Fruit fly (Drosophila melanogaster): ENCODE data around the gene CG9981.

The CG9981 gene

DNA sequence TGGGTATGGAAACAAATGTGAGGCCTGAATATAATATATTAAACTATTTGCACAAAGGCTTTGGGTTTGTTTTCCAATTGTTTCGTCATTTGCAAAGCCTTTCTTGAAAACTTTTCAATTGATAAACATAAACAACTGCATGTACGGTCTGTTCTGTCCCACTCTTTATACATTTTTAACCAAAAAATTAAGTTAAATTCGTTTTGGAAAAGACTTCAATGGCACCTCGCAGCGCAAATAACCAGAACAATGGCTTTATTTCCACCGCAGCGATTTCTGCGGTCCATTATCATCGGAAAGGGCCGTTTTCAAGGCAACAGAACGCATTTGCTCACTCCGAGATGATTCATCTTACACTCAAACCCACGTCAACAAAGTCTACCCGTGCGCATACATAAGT is 16.0 kb upstream of the CG9981 start:
- TF ChIP-seq CTCF (optimal IDR thresholded peaks at IDR 0.05) (no peak), CG8478 (optimal IDR thresholded peaks at IDR 0.05) (no peak)

DNA sequence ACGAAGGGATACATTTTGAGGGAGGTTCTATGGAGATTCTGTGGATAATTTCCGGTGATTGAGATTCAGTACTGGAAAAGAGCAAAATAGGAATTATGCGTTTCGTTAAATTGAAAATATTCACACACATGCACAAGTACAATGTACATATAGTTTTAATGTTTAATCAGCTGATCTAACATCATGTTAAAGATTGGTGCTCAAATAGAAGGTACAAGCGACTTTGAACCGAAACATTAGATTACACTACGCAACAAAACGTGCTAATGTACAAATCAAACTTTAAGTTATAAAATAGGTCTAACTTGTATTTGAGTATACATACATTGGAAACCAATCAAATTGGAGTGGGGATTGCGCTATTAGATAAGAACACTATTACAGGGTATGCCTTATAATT is 15.1 kb upstream of the CG9981 start:
- TF ChIP-seq CTCF (optimal IDR thresholded peaks at IDR 0.05) (no peak), CG8478 (optimal IDR thresholded peaks at IDR 0.05) (no peak)

DNA sequence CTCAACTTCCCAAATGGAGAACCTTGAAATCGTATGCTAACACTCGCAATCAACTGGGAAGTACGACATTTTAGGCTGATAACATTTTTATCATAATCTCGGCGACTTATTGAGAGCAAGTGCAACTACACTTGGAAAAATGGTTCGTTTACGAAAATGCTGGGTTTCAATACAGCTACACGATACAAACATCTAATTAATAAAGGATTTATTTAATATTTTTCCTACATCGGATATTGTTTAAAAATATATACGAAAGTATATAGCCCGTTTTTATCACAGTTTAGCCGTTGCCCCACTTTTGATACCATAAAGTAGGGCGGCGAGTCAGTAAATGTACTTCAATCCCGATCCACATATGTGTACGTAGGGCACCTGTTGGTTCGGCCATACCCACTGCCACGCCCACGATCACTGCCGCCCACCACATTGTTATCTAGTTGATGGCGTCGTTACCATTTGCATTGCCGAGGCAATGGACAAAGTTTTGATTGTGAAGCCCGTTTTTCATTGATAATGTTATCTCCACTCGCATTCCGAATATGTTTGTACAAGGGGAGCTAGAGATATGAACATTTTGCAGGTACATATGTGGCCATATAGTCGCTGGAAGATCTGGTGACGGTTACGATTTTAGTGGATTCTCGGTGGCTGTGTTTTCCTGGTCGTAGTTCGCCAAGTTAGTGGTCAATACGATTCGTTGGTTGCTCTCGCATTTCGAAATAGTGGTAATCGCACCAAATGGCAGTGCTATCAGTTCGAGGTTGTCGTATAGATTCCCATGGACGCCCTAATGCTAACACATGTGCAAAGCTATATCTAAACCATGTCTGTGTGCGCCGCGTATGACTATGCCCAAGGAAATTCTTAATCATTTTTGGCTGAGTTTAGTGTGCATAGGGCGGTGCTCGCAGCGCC is 9.8 kb upstream of the CG9981 start, which contains the start of gene Traf-like:
Gene Traf-like, plus strand, starts transcription at position 596 of the 918 bp plus-strand sequence.
- TF ChIP-seq CG8478 (optimal IDR thresholded peaks at IDR 0.05) (no peak), CTCF (optimal IDR thresholded peaks at IDR 0.05) (no peak)

DNA sequence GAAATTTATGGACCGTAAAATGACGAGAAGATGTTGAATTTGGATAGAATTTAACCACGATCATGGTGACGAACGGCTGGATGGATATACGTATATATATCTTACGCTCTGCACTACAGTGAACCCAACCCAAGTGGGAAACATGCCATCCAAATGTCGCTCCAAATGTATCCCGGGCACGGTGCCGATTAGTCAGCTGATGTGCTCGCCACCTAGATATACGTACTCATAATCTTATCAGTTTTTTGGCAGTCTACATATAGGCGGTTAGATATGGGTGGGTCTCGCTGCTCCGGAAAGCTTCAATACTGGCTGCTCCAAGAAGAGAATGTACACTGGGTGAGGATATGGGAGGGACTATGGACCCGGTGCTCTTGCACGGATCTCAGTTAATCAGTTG is 1.2 kb upstream of the CG9981 start:
- TF ChIP-seq CTCF (optimal IDR thresholded peaks at IDR 0.05) (no peak), CG8478 (optimal IDR thresholded peaks at IDR 0.05) (no peak)

DNA sequence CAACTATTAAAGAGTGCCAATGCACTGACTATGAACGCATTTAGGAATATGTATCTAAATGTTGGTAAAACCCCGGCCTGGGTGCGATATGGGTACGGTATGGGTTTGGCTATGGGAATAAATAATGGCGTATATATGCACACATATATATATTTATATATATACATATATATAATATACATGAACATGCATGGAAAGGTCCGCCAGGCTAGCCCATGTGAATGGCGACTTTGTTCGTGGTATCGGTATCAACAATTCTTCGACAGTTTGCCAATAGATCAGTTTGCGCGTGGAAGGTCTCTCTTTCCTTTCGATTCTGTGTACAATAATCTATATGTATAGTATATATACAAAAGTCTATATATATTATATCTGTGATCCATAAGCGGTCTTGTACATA is 287 bp upstream of the CG9981 start, which contains the start of gene CG4301:
Gene CG4301, plus strand, starts transcription at position 301 of the 400 bp plus-strand sequence.
- TF ChIP-seq CTCF (optimal IDR thresholded peaks at IDR 0.05) (no peak), CG8478 (optimal IDR thresholded peaks at IDR 0.05) (no peak)

DNA sequence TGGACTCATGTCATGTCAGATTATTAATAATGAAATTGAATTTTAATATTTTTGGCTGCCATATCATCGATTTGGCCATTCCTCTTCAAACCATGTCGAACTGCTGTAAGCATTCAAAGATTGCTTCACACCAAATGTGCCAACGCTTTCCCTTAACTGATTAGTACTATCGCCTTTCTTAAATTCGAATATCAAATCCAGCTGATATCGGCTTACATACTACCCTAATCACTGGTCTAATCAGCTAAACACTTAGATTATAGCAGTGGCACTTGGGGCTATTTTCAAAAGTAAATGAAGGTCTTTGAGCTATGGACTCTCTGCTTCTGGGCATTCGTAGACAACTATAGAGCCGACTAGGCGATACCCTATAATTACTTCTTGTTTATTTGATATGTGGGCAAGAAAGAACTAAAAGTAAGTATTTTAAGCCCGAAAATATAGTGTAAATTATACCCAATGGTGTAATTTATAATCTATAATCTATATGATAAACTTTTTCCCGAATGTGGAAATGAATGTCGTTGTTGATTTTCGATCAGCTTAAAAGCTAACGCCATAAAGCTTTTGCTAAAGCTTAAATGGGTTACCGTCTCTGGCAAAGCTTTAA is 1.0 kb downstream of the CG9981 start:
- TF ChIP-seq CG8478 (optimal IDR thresholded peaks at IDR 0.05) (no peak), CTCF (optimal IDR thresholded peaks at IDR 0.05) (no peak)

DNA sequence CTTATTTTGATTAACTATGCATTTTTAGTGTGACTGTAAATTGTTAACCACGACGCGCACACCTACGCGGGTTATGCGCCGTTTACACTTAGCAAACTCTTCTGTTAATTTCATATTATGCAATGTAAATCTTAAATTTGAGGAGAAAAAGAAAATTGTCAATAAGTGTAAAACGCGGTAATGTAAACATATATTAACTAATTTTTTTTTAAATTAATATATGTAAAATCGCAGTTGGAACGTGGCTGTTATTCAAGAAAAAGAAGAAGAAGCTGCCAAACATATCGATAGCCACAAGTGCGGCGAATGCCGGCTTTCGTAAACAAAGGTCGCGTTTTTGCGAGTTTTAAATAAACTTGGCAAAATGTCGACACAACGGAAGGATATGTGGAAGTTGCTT is 13.5 kb downstream of the CG9981 start, which contains the start of the genes TH1 and mei-41:
Gene TH1, minus strand, starts transcription at position 42 of the 400 bp plus-strand sequence.
Gene mei-41, plus strand, starts transcription at position 302 of the 400 bp plus-strand sequence.
- no peak for TF ChIP-seq CG8478 (optimal IDR thresholded peaks at IDR 0.05)
- TF ChIP-seq CTCF (optimal IDR thresholded peaks at IDR 0.05): no peak

DNA sequence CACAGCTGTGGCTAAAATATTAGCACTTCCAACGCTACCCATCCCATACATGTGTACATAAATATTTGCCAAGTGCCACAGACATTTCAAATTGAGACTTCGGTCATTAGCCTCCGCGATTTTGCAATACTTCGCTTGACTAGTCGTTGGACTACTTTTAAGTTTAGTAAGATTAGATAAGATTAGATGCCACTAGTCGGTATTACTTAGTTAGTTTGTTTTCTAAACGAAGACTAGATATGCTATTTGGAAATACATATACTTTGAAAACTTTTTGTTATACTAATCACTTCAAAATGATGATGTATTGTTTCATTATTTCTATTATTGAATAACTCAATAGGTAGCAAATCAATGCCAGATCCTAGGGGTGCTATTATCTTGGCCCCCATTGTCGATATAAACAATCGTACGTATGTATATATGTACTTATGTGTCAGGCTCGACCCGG is 19.0 kb downstream of the CG9981 start:
- no peak for TF ChIP-seq CG8478 (optimal IDR thresholded peaks at IDR 0.05)
- TF ChIP-seq CTCF (optimal IDR thresholded peaks at IDR 0.05): no peak

DNA sequence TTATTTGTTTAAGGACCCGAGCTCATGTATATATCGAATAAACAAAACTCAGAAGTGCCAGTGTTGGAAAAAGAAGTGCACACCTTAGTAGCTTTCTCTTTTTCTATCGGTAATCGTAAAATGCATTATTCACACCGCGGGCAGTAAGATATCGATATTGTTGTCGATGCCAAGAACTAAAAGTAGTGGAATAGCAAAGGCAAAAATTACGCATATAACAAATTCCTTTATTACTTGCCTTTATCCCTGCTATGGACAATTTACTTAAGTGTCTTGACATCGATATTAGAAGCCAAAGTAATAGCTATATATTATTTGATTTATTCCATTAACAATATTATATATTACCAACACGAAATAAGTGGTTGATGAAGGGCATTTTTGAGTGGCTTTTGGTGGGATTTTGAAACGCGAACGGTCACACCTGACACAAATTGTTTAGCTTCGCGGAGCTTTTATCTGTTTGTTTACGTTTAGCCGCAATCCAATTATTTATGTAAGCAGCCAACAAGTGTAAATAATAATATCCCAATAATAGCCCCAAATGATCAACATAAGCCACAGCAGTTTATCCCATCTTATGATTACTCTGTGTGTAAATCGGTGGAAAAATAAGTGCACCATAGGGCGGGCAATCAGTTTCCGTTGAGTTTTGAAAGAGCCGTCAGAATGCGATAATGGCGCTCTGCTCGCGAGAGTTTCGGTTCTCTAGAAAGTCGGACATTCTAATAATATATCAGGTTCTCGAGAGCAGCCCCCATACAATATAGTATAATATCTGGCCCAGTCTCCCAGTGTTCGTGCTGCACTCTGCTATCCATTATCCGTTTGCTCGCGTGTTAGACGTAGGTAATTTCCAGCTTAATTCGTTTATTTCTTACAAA is 19.8 kb downstream of the CG9981 start, which contains the start of the genes CG9992 and CG4239:
Gene CG9992, minus strand, starts transcription at position 66 of the 884 bp plus-strand sequence.
Gene CG4239, plus strand, starts transcription at position 436 of the 884 bp plus-strand sequence.
- TF ChIP-seq CTCF (optimal IDR thresholded peaks at IDR 0.05) (no peak), CG8478 (optimal IDR thresholded peaks at IDR 0.05) (no peak)

DNA sequence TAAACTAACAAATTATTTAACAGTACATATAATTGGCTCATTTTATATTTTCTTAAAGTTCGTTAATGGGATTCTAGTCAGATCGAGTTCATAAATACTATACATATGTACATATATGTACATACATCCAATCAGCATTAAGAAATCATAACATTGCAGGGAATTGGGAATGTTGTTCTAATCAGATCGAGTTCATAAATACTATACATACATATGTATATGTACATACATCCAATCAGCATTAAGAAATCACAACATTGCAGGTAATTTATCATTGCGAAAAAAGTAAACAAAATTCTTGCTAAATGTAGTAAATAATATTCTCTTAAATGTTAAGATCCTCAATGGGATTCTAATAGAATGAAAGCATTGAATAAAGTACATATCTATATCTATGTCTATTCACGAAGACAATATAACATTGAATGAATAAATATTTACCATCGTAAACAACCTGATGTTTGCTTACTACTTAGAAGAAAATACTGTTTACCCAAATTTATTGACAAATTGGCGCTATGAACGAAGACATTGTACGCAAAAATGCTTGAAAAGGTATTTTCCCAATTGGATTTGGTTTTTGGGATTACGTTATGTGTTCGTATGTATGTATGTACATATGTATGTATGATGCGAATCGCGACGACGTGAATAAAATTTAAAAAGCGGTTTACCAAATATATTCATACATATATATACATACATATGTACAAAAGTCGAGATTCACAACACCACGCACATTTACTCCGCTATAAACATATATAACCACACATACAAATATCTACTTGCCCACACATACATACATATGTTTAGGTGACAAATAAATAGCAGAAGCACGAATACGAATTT is 21.0 kb downstream of the CG9981 start:
- TF ChIP-seq CTCF (optimal IDR thresholded peaks at IDR 0.05) (no peak), CG8478 (optimal IDR thresholded peaks at IDR 0.05) (no peak)

DNA sequence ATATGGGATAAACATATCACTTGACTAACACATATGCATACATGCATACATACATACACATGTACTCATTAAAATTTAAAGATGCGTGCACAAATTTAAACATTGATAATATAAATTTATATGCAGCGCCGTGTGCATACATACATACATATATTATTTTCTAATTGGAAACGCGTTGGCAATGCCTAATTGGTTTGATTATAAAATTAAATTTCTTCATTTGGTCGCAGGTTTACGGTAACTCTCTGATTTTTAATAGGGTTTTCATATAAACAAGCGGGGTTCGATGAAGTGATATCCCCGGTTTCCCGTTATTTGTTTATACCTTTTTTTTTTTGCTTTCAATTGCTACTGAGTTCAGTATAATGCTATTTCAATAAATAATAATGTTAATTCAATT is 30.9 kb downstream of the CG9981 start:
- TF ChIP-seq CG8478 (optimal IDR thresholded peaks at IDR 0.05) (no peak), CTCF (optimal IDR thresholded peaks at IDR 0.05) (no peak)

DNA sequence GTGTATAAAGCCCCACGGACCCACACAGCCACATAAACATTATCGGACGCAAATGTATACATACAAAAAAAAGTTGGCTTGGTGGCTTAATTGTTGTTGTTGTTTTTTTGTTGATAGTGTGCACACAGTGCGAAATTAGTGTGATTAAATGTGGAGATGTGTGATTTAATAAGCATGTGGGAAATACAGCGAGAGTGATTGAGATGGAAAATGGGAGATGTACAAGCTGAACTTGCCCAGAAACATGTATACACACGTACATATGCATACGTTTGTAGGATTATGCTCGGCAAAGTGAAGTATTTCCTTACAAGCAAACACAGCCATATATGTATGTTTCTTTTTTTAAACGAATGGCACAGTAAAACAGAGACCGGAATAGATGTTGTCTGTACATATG is 31.4 kb downstream of the CG9981 start:
- TF ChIP-seq CTCF (optimal IDR thresholded peaks at IDR 0.05): no peak
- TF ChIP-seq CG8478 (optimal IDR thresholded peaks at IDR 0.05): no peak

DNA sequence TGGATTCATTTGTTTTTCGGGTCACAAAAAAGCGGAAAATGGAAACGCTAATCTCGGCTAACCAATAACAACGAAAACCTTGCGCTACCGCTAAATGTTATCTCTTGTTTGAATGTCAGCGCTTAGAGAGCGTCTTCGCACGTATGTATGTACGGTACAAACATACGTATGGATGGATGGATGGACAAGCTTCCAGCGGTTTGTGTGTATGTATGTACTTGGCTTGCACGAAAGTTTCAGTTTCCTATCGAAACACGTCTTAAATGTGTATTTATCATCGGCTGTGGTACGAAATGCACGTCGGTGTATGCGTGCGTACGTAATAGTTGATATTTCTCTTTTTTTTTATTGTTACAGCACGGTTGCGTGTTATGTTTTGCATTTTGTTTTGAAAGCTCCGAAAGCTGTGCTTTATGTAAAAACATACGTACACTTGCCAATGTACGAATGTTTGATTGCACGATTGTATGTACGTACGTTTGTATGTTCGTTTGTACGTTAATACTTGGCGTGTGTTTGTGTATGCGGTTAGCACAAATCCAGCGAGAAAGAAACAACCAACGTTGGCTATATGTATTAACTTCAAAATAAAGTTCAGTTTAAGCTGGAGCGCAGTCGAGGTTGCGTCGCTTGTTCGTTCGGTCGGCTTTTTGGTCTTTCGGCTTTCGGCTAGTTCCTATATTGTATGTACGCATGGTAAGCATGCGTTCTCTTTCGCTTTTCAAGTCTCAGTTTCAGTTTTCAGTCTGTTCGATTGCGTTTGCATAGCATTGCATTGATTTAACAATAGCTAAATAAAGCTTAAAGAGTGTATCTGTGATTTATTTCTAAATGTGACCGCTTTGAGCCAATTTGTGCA is 32.2 kb downstream of the CG9981 start, which contains the start of gene Fur2:
Gene Fur2, plus strand, starts transcription at position 595 of the 859 bp plus-strand sequence.
- no peak for TF ChIP-seq CG8478 (optimal IDR thresholded peaks at IDR 0.05)
- no peak for TF ChIP-seq CTCF (optimal IDR thresholded peaks at IDR 0.05)
